Worm (Caenorhabditis elegans): ENCODE results near the gene F40H3.3.

DNA sequence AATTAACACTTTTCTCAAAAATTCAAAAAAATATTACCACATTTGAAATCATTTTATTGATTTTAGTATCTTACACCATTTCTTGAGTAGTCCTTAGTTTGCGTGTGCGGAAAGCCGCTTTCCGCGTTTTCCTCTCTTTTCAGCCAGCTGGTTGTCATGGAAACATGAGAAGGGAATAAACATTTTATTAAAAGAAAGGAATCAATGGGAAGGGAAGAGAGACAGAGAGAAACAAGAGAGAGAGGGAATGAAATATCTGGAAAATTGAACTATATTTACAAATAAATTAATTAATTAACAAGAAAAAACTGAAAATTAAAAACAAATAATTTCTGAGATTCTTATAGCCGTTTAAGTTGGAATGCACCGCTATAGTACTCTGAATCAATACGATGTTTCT is 48.0 kb downstream of the F40H3.3 start, which contains the start of gene mks-2:
- TF ChIP-seq pha-4 (tag; optimal IDR thresholded peaks at IDR 0.05) (no peak), elt-3 (tag; optimal IDR thresholded peaks at IDR 0.05) (no peak), lsy-2 (tag; optimal IDR thresholded peaks at IDR 0.05) (no peak), drap-1 (GFP tag; optimal IDR thresholded peaks at IDR 0.05) (no peak), blmp-1 (tag; optimal IDR thresholded peaks at IDR 0.05) (no peak), sptf-1 (tag; optimal IDR thresholded peaks at IDR 0.05) (no peak), unc-62 (GFP tag; optimal IDR thresholded peaks at IDR 0.05) (no peak), unc-39 (tag; optimal IDR thresholded peaks at IDR 0.05) (no peak), ceh-83 (GFP tag; optimal IDR thresholded peaks at IDR 0.05) (no peak), snpc-4 (tag; optimal IDR thresholded peaks at IDR 0.05) (no peak), lin-13 (tag; optimal IDR thresholded peaks at IDR 0.05) (no peak), M03D4.4 (tag; optimal IDR thresholded peaks at IDR 0.05) (no peak)
